Fruit fly (Drosophila melanogaster) whole organism, embryonic: ENCODE results near the gene Dap160.

Experiments
- Atf6 ChIP-seq: fragments of 200-800 bp; sonication (Bioruptor generic); IDR thresholded peaks from 2 replicates; pipeline ENCODE4 v1.3.6; 2022; ENCODE audit warnings: missing biosample characterization, missing genetic modification characterization
- Bgb ChIP-seq: fragments of 200-800 bp; sonication (Bioruptor generic); IDR thresholded peaks from 2 replicates; pipeline ENCODE4 v1.3.6; 2022; ENCODE audit warnings: missing biosample characterization, missing genetic modification characterization; ENCODE audit not compliant: partially characterized antibody
- CG10654 ChIP-seq: fragments of 200-800 bp; sonication (Bioruptor generic); optimal IDR thresholded peaks from 2 replicates; lab custom pipeline; 2016; ENCODE audit warnings: missing biosample characterization, missing genetic modification characterization
- CG11560 ChIP-seq: fragments of 200-800 bp; sonication (Bioruptor generic); IDR thresholded peaks from 3 replicates; pipeline ENCODE4 v1.3.6; 2022; ENCODE audit warnings: missing biosample characterization, missing genetic modification characterization
- CG12071 ChIP-seq: fragments of 200-800 bp; sonication (Bioruptor generic); optimal IDR thresholded peaks from 3 replicates; lab custom pipeline; 2018; ENCODE audit warnings: missing biosample characterization, mild to moderate bottlenecking, missing genetic modification characterization
- CG12391 ChIP-seq: fragments of 200-800 bp; sonication (Bioruptor generic); optimal IDR thresholded peaks from 3 replicates; lab custom pipeline; 2018; ENCODE audit warnings: missing biosample characterization, mild to moderate bottlenecking, missing genetic modification characterization, moderate library complexity
- CG13894 ChIP-seq: fragments of 200-800 bp; sonication (Bioruptor generic); optimal IDR thresholded peaks from 3 replicates; lab custom pipeline; 2018; ENCODE audit warnings: missing biosample characterization, mild to moderate bottlenecking, missing genetic modification characterization, moderate library complexity
- CG14667 ChIP-seq: fragments of 200-800 bp; sonication (Bioruptor generic); IDR thresholded peaks from 2 replicates; pipeline ENCODE4 v1.3.6; 2022; ENCODE audit warnings: missing biosample characterization, missing genetic modification characterization
- CG14710 ChIP-seq: fragments of 200-800 bp; sonication (Bioruptor generic); optimal IDR thresholded peaks from 3 replicates; lab custom pipeline; 2019; ENCODE audit warnings: missing biosample characterization, mild to moderate bottlenecking, missing genetic modification characterization, moderate library complexity
- CG15269 ChIP-seq: fragments of 200-800 bp; sonication (Bioruptor generic); optimal IDR thresholded peaks from 2 replicates; lab custom pipeline; 2018; ENCODE audit warnings: missing biosample characterization, mild to moderate bottlenecking, missing genetic modification characterization, moderate library complexity
- CG17186 ChIP-seq: fragments of 200-800 bp; sonication (Bioruptor generic); optimal IDR thresholded peaks from 3 replicates; lab custom pipeline; 2017; ENCODE audit warnings: missing biosample characterization, missing genetic modification reagents, missing genetic modification characterization
- CG17328 ChIP-seq: fragments of 200-800 bp; sonication (Bioruptor generic); IDR thresholded peaks from 2 replicates; pipeline ENCODE4 v1.3.6; 2022; ENCODE audit warnings: missing biosample characterization, missing genetic modification characterization
- CG18476 ChIP-seq: fragments of 200-800 bp; sonication (Bioruptor generic); optimal IDR thresholded peaks from 2 replicates; lab custom pipeline; 2016; ENCODE audit warnings: missing biosample characterization, mild to moderate bottlenecking, missing genetic modification characterization
- CG2120 ChIP-seq: fragments of 200-800 bp; sonication (Bioruptor generic); optimal IDR thresholded peaks from 3 replicates; lab custom pipeline; 2016; ENCODE audit warnings: missing biosample characterization, missing genetic modification characterization
- CG2202 ChIP-seq: fragments of 200-800 bp; sonication (Bioruptor generic); optimal IDR thresholded peaks from 2 replicates; lab custom pipeline; 2018; ENCODE audit warnings: missing biosample characterization, mild to moderate bottlenecking, missing genetic modification characterization
- CG30020 ChIP-seq: fragments of 200-800 bp; optimal IDR thresholded peaks from 2 replicates; lab custom pipeline; 2019; ENCODE audit warnings: missing biosample characterization, mild to moderate bottlenecking, missing genetic modification characterization, moderate library complexity
- CG3847 ChIP-seq: fragments of 200-800 bp; sonication (Bioruptor generic); IDR thresholded peaks from 2 replicates; pipeline ENCODE4 v1.3.6; 2022; ENCODE audit warnings: missing biosample characterization, missing genetic modification characterization
- CG5953 ChIP-seq: fragments of 200-800 bp; sonication (Bioruptor generic); IDR thresholded peaks from 2 replicates; pipeline ENCODE4 v1.3.6; 2022; ENCODE audit warnings: missing biosample characterization, missing genetic modification characterization
- CG6683 ChIP-seq: fragments of 200-800 bp; sonication (Bioruptor generic); optimal IDR thresholded peaks from 2 replicates; lab custom pipeline; 2017; ENCODE audit warnings: missing biosample characterization, mild to moderate bottlenecking, missing genetic modification characterization, missing genetic modification reagents
- CG7372 ChIP-seq: fragments of 200-800 bp; sonication (Bioruptor generic); IDR thresholded peaks from 2 replicates; pipeline ENCODE4 v1.3.6; 2022; ENCODE audit warnings: missing biosample characterization, missing genetic modification characterization
- CG7987 ChIP-seq: fragments of 200-800 bp; sonication (Bioruptor generic); optimal IDR thresholded peaks from 2 replicates; lab custom pipeline; 2018; ENCODE audit warnings: missing biosample characterization, mild to moderate bottlenecking, missing genetic modification characterization, moderate library complexity
- CG8478 ChIP-seq: fragments of >200 bp; optimal IDR thresholded peaks from 2 replicates; lab custom pipeline; 2018
- CG9727 ChIP-seq: fragments of 200-800 bp; sonication (Bioruptor generic); optimal IDR thresholded peaks from 3 replicates; lab custom pipeline; 2017; ENCODE audit warnings: missing biosample characterization, mild to moderate bottlenecking, missing genetic modification characterization
- CG9817 ChIP-seq: fragments of 200-800 bp; sonication (Bioruptor generic); optimal IDR thresholded peaks from 2 replicates; lab custom pipeline; 2018; ENCODE audit warnings: missing biosample characterization, mild to moderate bottlenecking, missing genetic modification characterization, moderate library complexity
- Camta ChIP-seq: fragments of 200-800 bp; sonication (Bioruptor generic); optimal IDR thresholded peaks from 2 replicates; lab custom pipeline; 2016; ENCODE audit warnings: missing biosample characterization, missing genetic modification characterization
- CkIIα-i1 ChIP-seq: fragments of 200-800 bp; sonication (Bioruptor generic); IDR thresholded peaks from 2 replicates; pipeline ENCODE4 v1.3.6; 2022; ENCODE audit warnings: missing biosample characterization, missing genetic modification characterization
- CrebB ChIP-seq: fragments of 200-800 bp; sonication (Bioruptor generic); optimal IDR thresholded peaks from 3 replicates; lab custom pipeline; 2018; ENCODE audit warnings: missing biosample characterization, mild to moderate bottlenecking, missing genetic modification characterization
- Doc2 ChIP-seq: fragments of 200-800 bp; sonication (Bioruptor generic); IDR thresholded peaks from 2 replicates; pipeline ENCODE4 v1.3.6; 2022; ENCODE audit warnings: missing biosample characterization, missing genetic modification characterization
- Hey ChIP-seq: fragments of 200-800 bp; sonication (Bioruptor generic); optimal IDR thresholded peaks from 3 replicates; lab custom pipeline; 2018; ENCODE audit warnings: missing biosample characterization, mild to moderate bottlenecking, missing genetic modification characterization
- MTF-1 ChIP-seq: fragments of 200-800 bp; sonication (Bioruptor generic); optimal IDR thresholded peaks from 2 replicates; lab custom pipeline; 2018; ENCODE audit warnings: missing biosample characterization, mild to moderate bottlenecking, missing genetic modification characterization, borderline replicate concordance
- abd-A ChIP-seq: fragments of 200-800 bp; sonication (Bioruptor generic); optimal IDR thresholded peaks from 3 replicates; lab custom pipeline; 2019; ENCODE audit warnings: missing biosample characterization, mild to moderate bottlenecking, missing genetic modification characterization, moderate library complexity
- chm ChIP-seq: fragments of 200-800 bp; sonication (Bioruptor generic); IDR thresholded peaks from 2 replicates; pipeline ENCODE4 v1.3.6; 2022; ENCODE audit warnings: missing biosample characterization, missing genetic modification characterization
- crc ChIP-seq: fragments of 200-800 bp; sonication (Bioruptor generic); optimal IDR thresholded peaks from 2 replicates; lab custom pipeline; 2016; ENCODE audit warnings: missing biosample characterization, missing genetic modification characterization
- dmrt11E ChIP-seq: fragments of 200-800 bp; sonication (Bioruptor generic); optimal IDR thresholded peaks from 3 replicates; lab custom pipeline; 2018; ENCODE audit warnings: missing biosample characterization, mild to moderate bottlenecking, missing genetic modification characterization, moderate library complexity
- gsb ChIP-seq: fragments of 200-800 bp; sonication (Bioruptor generic); IDR thresholded peaks from 2 replicates; pipeline ENCODE4 v1.3.6; 2022; ENCODE audit warnings: missing biosample characterization, missing genetic modification characterization
- jing ChIP-seq: fragments of 200-800 bp; sonication (Bioruptor generic); optimal IDR thresholded peaks from 2 replicates; lab custom pipeline; 2018; ENCODE audit warnings: missing biosample characterization, mild to moderate bottlenecking, missing genetic modification characterization
- klu ChIP-seq: fragments of 200-800 bp; sonication (Bioruptor generic); IDR thresholded peaks from 2 replicates; pipeline ENCODE4 v1.3.6; 2022; ENCODE audit warnings: missing biosample characterization, missing genetic modification characterization
- lilli ChIP-seq: fragments of 200-800 bp; sonication (Bioruptor generic); optimal IDR thresholded peaks from 3 replicates; lab custom pipeline; 2016; ENCODE audit warnings: missing biosample characterization, missing genetic modification characterization
- nom ChIP-seq: fragments of 200-800 bp; sonication (Bioruptor generic); optimal IDR thresholded peaks from 2 replicates; lab custom pipeline; 2017; ENCODE audit warnings: missing biosample characterization, missing genetic modification characterization, mild to moderate bottlenecking, moderate library complexity, missing genetic modification reagents
- onecut ChIP-seq: fragments of 200-800 bp; sonication (Bioruptor generic); IDR thresholded peaks from 2 replicates; pipeline ENCODE4 v1.3.6; 2022; ENCODE audit warnings: missing biosample characterization, missing genetic modification characterization
- psq ChIP-seq: fragments of 200-800 bp; sonication (Bioruptor generic); optimal IDR thresholded peaks from 2 replicates; lab custom pipeline; 2017; ENCODE audit warnings: missing biosample characterization, missing genetic modification characterization
- so ChIP-seq: fragments of 200-800 bp; sonication (Bioruptor generic); IDR thresholded peaks from 3 replicates; pipeline ENCODE4 v1.3.6; 2022; ENCODE audit warnings: missing biosample characterization, missing genetic modification characterization
- ssp ChIP-seq: fragments of 200-800 bp; sonication (Bioruptor generic); IDR thresholded peaks from 2 replicates; pipeline ENCODE4 v1.3.6; 2022; ENCODE audit warnings: missing biosample characterization, missing genetic modification characterization
- stc ChIP-seq: fragments of 200-800 bp; sonication (Bioruptor generic); IDR thresholded peaks from 2 replicates; pipeline ENCODE4 v1.3.6; 2022; ENCODE audit warnings: missing biosample characterization, missing genetic modification characterization
- tio ChIP-seq: fragments of 200-800 bp; sonication (Bioruptor generic); optimal IDR thresholded peaks from 2 replicates; lab custom pipeline; 2017; ENCODE audit warnings: missing biosample characterization, missing genetic modification characterization, inconsistent platforms
- tx ChIP-seq: fragments of 200-800 bp; sonication (Bioruptor generic); optimal IDR thresholded peaks from 2 replicates; lab custom pipeline; 2016; ENCODE audit warnings: missing biosample characterization, missing genetic modification characterization
- usp ChIP-seq: fragments of >200 bp; optimal IDR thresholded peaks from 2 replicates; lab custom pipeline; 2017; ENCODE audit warnings: missing biosample characterization, missing genetic modification characterization
- vvl ChIP-seq: fragments of 200-800 bp; sonication (Bioruptor generic); IDR thresholded peaks from 2 replicates; pipeline ENCODE4 v1.3.6; 2022; ENCODE audit warnings: missing biosample characterization, missing genetic modification characterization
- zf30C ChIP-seq: fragments of 200-800 bp; sonication (Bioruptor generic); optimal IDR thresholded peaks from 3 replicates; lab custom pipeline; 2018; ENCODE audit warnings: missing biosample characterization, mild to moderate bottlenecking, missing genetic modification characterization

Dap160 gene

dm6 chr2L:21168295-21169159, 26.4 kb upstream of the Dap160 start, which contains the start of the genes mAcon1, CG43345 and CG43346 (continued):
- TF ChIP-seq Doc2 (GFP tag; lab: Robert Waterston, UW): no peak
- peak; percentile 96 for TF ChIP-seq klu (GFP tag; lab: Robert Waterston, UW)
- TF ChIP-seq tx (GFP tag; lab: Kevin White, UChicago): peak; percentile 83
- no peak for TF ChIP-seq so
- peak; percentile 61 for TF ChIP-seq CG10654
- TF ChIP-seq CG9727 (GFP tag; lab: Kevin White, UChicago): peak; percentile 79
- TF ChIP-seq CG14710 (tag; lab: Kevin White, UChicago): peak; percentile 86
- no peak for TF ChIP-seq zf30C (GFP tag; lab: Kevin White, UChicago)
- peak; percentile 67 for TF ChIP-seq CG6683 (GFP tag; lab: Kevin White, UChicago)
- TF ChIP-seq dmrt11E (tag; lab: Kevin White, UChicago): peak; percentile 73
- TF ChIP-seq Camta (GFP tag; lab: Kevin White, UChicago): peak; percentile 75
- TF ChIP-seq CrebB: peak; percentile 58
- peak; percentile 6; the same call in 1 of the 2 replicates for TF ChIP-seq chm (GFP tag; lab: Robert Waterston, UW)
- no peak for TF ChIP-seq CG15269
- peak; percentile 27; the same call in 1 of the 2 replicates for TF ChIP-seq vvl (GFP tag; lab: Robert Waterston, UW)
- TF ChIP-seq onecut (GFP tag; lab: Robert Waterston, UW): no peak; the same call in none of the 2 replicates
- peak; percentile 75 for TF ChIP-seq nom (GFP tag; lab: Kevin White, UChicago)
- TF ChIP-seq CG18476 (GFP tag; lab: Kevin White, UChicago): peak; percentile 68
- no peak for TF ChIP-seq CG13894 (tag; lab: Kevin White, UChicago)
- TF ChIP-seq CG17328 (GFP tag; lab: Robert Waterston, UW): 0 out of 2 replicates have a peak, but pooled peaks have one; percentile 45
- TF ChIP-seq CG2120 (GFP tag; lab: Kevin White, UChicago): peak; percentile 93
- no peak for TF ChIP-seq abd-A (tag; lab: Kevin White, UChicago)
- no peak for TF ChIP-seq CG8478 (lab: Kevin White, UChicago)
- 0 out of 2 replicates have a peak, but pooled peaks have one; percentile 10 for TF ChIP-seq Bgb (GFP tag; lab: Robert Waterston, UW)
- TF ChIP-seq CG7372 (GFP tag; lab: Robert Waterston, UW): peak; percentile 73
- TF ChIP-seq jing: peak; percentile 52
- TF ChIP-seq stc: no peak
- TF ChIP-seq CG17186 (GFP tag; lab: Kevin White, UChicago): peak; percentile 93
- no peak for TF ChIP-seq MTF-1
- TF ChIP-seq CG11560 (tag; lab: Robert Waterston, UW): peak; percentile 55; the same call in 1 of the 3 replicates
- no peak for TF ChIP-seq gsb (GFP tag; lab: Robert Waterston, UW)
- no peak; the same call in 1 of the 2 replicates for TF ChIP-seq CG5953 (GFP tag; lab: Robert Waterston, UW)
- TF ChIP-seq psq (GFP tag; lab: Kevin White, UChicago): peak; percentile 6
- peak; percentile 92 for TF ChIP-seq CG3847
- TF ChIP-seq tio (GFP tag; lab: Kevin White, UChicago): no peak
- TF ChIP-seq CG12391 (tag; lab: Kevin White, UChicago): peak; percentile 82
- TF ChIP-seq CG9817: peak; percentile 79
- TF ChIP-seq usp (GFP tag; lab: Kevin White, UChicago): no peak
- TF ChIP-seq CkIIα-i1: no peak
- TF ChIP-seq Hey (tag; lab: Kevin White, UChicago): no peak
- TF ChIP-seq CG30020 (tag; lab: Kevin White, UChicago): peak; percentile 69
- peak; percentile 72 for TF ChIP-seq Atf6
- peak; percentile 89 for TF ChIP-seq lilli (GFP tag; lab: Kevin White, UChicago)
- peak; percentile 70 for TF ChIP-seq crc (GFP tag; lab: Kevin White, UChicago)
- TF ChIP-seq CG14667: 0 out of 2 replicates have a peak, but pooled peaks have one; percentile 39
- peak; percentile 69 for TF ChIP-seq CG7987
- TF ChIP-seq CG12071: no peak
- peak; percentile 54 for TF ChIP-seq CG2202 (tag; lab: Kevin White, UChicago)
- peak; percentile 55 for TF ChIP-seq ssp (GFP tag; lab: Robert Waterston, UW)
